Worm (Caenorhabditis elegans) whole organism, L2 larva: ENCODE measurements around the gene igcm-1.

Experiments
- egl-27 ChIP-seq: sonication (generic microtip); optimal IDR thresholded peaks from 3 replicates; lab custom pipeline; 2017; ENCODE audit warnings: missing biosample characterization, missing genetic modification reagents, missing genetic modification characterization
- lsy-2 ChIP-seq, 2 experiments: fragments of 150-350 bp in 1 of 2; sonication (generic microtip) in 1 of 2; optimal IDR thresholded peaks; 2 replicates each; lab custom pipeline; 2014 to 2017; ENCODE audit warnings: missing biosample characterization in 2 of 2, missing genetic modification characterization in 2 of 2
- nhr-77 ChIP-seq: fragments of 150-350 bp; optimal IDR thresholded peaks from 2 replicates; lab custom pipeline; 2014; ENCODE audit warnings: missing biosample characterization, missing genetic modification characterization
- ztf-11 ChIP-seq: sonication (generic microtip); optimal IDR thresholded peaks from 2 replicates; lab custom pipeline; 2017; ENCODE audit warnings: missing biosample characterization, missing genetic modification characterization
- ztf-4 ChIP-seq: fragments of 150-350 bp; optimal IDR thresholded peaks from 2 replicates; lab custom pipeline; 2014; ENCODE audit warnings: missing biosample characterization, missing genetic modification characterization

ce11 chrX:861378-861777 lies 10.1 kb upstream of the igcm-1 start:
- TF ChIP-seq ztf-11 (tag; lab: Kevin White, UChicago) = no peak
- TF ChIP-seq nhr-77 (tag; lab: Kevin White, UChicago) = no peak
- no peak for TF ChIP-seq lsy-2 (tag; optimal IDR thresholded peaks at IDR 0.05; lab: Kevin White, UChicago)
- no peak for TF ChIP-seq egl-27
- TF ChIP-seq ztf-4 = no peak
